Fruit fly (Drosophila melanogaster): Measurements from ENCODE around the gene Kdm2.

DNA sequence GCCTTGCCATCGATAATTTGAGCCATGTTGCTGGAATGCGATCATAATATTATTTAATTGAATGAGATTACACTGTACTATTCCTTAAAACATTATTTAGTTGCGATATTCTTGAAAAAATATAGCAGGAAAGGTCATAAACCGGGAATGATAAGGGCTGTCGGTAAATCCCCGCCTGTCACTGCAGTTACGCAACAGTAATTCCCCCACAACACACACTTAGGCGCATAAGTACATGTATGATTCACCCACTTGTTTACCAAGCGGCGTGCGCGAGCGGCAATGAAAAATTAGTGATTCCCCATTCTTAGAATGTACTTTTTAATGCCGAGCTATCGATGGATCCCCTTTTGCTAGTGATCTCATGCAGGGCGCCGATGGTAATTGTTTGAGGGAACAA is 8.7 kb upstream of the Kdm2 start:
- TF ChIP-seq fru (GFP tag; optimal IDR thresholded peaks at IDR 0.05) (no peak), CrebA (GFP tag; optimal IDR thresholded peaks at IDR 0.05; ENCODE audit: borderline replicate concordance) (no peak), tai (GFP tag; optimal IDR thresholded peaks at IDR 0.05) (no peak), N (GFP tag; optimal IDR thresholded peaks at IDR 0.05) (no peak), Dif (GFP tag; optimal IDR thresholded peaks at IDR 0.05; ENCODE audit: partially characterized antibody) (no peak), Hr83 (GFP tag; optimal IDR thresholded peaks at IDR 0.05; ENCODE audit: poor library complexity, severe bottlenecking) (no peak), Myc (optimal IDR thresholded peaks at IDR 0.05) (no peak), Hnf4 (GFP tag; optimal IDR thresholded peaks at IDR 0.05) (no peak)
